Worm (Caenorhabditis elegans) whole organism, L1 larva: Measurements from ENCODE around the gene srb-13.

Source experiments
- ama-1 ChIP-seq: fragments of 150-350 bp; optimal IDR thresholded peaks from 2 replicates; lab custom pipeline; 2014
- efl-3 ChIP-seq: fragments of 200-800 bp; sonication (Bioruptor generic); optimal IDR thresholded peaks from 2 replicates; lab custom pipeline; 2018; ENCODE audit warnings: mild to moderate bottlenecking, missing genetic modification characterization, missing compliant biosample characterization
- elt-3 ChIP-seq, 6 experiments: fragments of 150-350 bp in 1 of 6; sonication (generic microtip); optimal IDR thresholded peaks; 2 replicates each; lab custom pipeline; 2017 to 2018; ENCODE audit warnings: missing biosample characterization in 6 of 6, missing genetic modification characterization in 6 of 6, inconsistent platforms in 1 of 6
- fkh-8 ChIP-seq: sonication (generic microtip); optimal IDR thresholded peaks from 2 replicates; lab custom pipeline; 2016; ENCODE audit warnings: mild to moderate bottlenecking, missing genetic modification characterization, missing compliant biosample characterization
- hpl-2 ChIP-seq: fragments of 150-350 bp; optimal IDR thresholded peaks from 2 replicates; lab custom pipeline; 2014; ENCODE audit warnings: missing biosample characterization, missing genetic modification reagents, missing genetic modification characterization
- lir-3 ChIP-seq: sonication (generic microtip); optimal IDR thresholded peaks from 2 replicates; lab custom pipeline; 2016; ENCODE audit warnings: mild to moderate bottlenecking, missing genetic modification characterization, moderate library complexity, missing compliant biosample characterization; ENCODE audit not compliant: poor library complexity
- rnt-1 ChIP-seq: sonication (generic microtip); optimal IDR thresholded peaks from 2 replicates; lab custom pipeline; 2016; ENCODE audit warnings: mild to moderate bottlenecking, missing genetic modification characterization, moderate library complexity, missing compliant biosample characterization
- snpc-4 ChIP-seq: fragments of 150-350 bp; optimal IDR thresholded peaks from 2 replicates; lab custom pipeline; 2014; ENCODE audit warnings: missing biosample characterization, missing genetic modification characterization
- tbx-2 ChIP-seq: sonication (generic microtip); optimal IDR thresholded peaks from 2 replicates; lab custom pipeline; 2016; ENCODE audit warnings: missing genetic modification characterization, missing compliant biosample characterization
- unc-130 ChIP-seq: fragments of 150-350 bp; optimal IDR thresholded peaks from 2 replicates; lab custom pipeline; 2017; ENCODE audit warnings: missing biosample characterization, missing genetic modification characterization, inconsistent platforms
- unc-62 ChIP-seq: fragments of 150-350 bp; optimal IDR thresholded peaks from 2 replicates; lab custom pipeline; 2014; ENCODE audit warnings: missing biosample characterization, missing genetic modification reagents, missing genetic modification characterization

- TF ChIP-seq ama-1 (lab: Kevin White, UChicago) = no peak
- TF ChIP-seq unc-130 (tag; lab: Kevin White, UChicago) = no peak
- TF ChIP-seq unc-62 (GFP tag; lab: Kevin White, UChicago) = no peak
- TF ChIP-seq efl-3 (GFP tag; lab: Kevin White, UChicago) = no peak
- no peak for TF ChIP-seq snpc-4
- TF ChIP-seq elt-3 (tag; optimal IDR thresholded peaks at IDR 0.05; lab: Kevin White, UChicago) = no peak
- no peak for TF ChIP-seq tbx-2
- no peak for TF ChIP-seq fkh-8 (tag; lab: Kevin White, UChicago)
- TF ChIP-seq rnt-1 (tag; lab: Kevin White, UChicago) = no peak
- no peak for TF ChIP-seq lir-3
- TF ChIP-seq hpl-2 (GFP tag; lab: Kevin White, UChicago) = no peak
These were observed 36.8 kb downstream of the srb-13 start for ce11 chrII:5120612-5121011.
